Worm (Caenorhabditis elegans): ENCODE results near the gene F22B8.3.

The F22B8.3 gene

ce11 chrV:16055031-16055430 lies 35.8 kb upstream of the F22B8.3 start, which contains the start of gene F14H3.4:
Gene F14H3.4, minus strand, starts transcription at chrV:16055072.
- no peak for TF ChIP-seq nhr-19 (GFP tag; conservative IDR thresholded peaks at IDR 0.05)
- no peak for TF ChIP-seq ets-5 (GFP tag; IDR thresholded peaks at IDR 0.05)
- no peak for TF ChIP-seq skn-1 (tag; optimal IDR thresholded peaks at IDR 0.05)
- TF ChIP-seq elt-2 (tag; optimal IDR thresholded peaks at IDR 0.05), result no peak
- TF ChIP-seq pqm-1 (tag; optimal IDR thresholded peaks at IDR 0.05), result no peak
- no peak for TF ChIP-seq ceh-88 (GFP tag; IDR thresholded peaks at IDR 0.05)
- no peak for TF ChIP-seq pax-3 (tag; optimal IDR thresholded peaks at IDR 0.05)
- no peak for TF ChIP-seq xbp-1 (tag; optimal IDR thresholded peaks at IDR 0.05)
- no peak for TF ChIP-seq pag-3 (tag; optimal IDR thresholded peaks at IDR 0.05; ENCODE audit: borderline replicate concordance, insufficient read depth)
- TF ChIP-seq ztf-11 (tag; optimal IDR thresholded peaks at IDR 0.05), result no peak
- no peak for TF ChIP-seq lir-3 (tag; optimal IDR thresholded peaks at IDR 0.05; ENCODE audit: poor library complexity)
- TF ChIP-seq snpc-4 (tag; optimal IDR thresholded peaks at IDR 0.05), result no peak
- TF ChIP-seq nhr-20 (tag; optimal IDR thresholded peaks at IDR 0.05), result no peak
- TF ChIP-seq ztf-4 (tag; optimal IDR thresholded peaks at IDR 0.05), result no peak
- TF ChIP-seq nhr-11 (tag; optimal IDR thresholded peaks at IDR 0.05), result no peak
- no peak for TF ChIP-seq ceh-63 (GFP tag; optimal IDR thresholded peaks at IDR 0.05)

ce11 chrV:16057010-16057463 lies 33.7 kb upstream of the F22B8.3 start, which contains the start of gene F14H3.5:
Gene F14H3.5, minus strand, starts transcription at chrV:16057060.
- no peak for TF ChIP-seq sptf-1 (tag; optimal IDR thresholded peaks at IDR 0.05)
- no peak for TF ChIP-seq fkh-8 (tag; optimal IDR thresholded peaks at IDR 0.05)
- TF ChIP-seq unc-86 (tag; optimal IDR thresholded peaks at IDR 0.05), result no peak
- TF ChIP-seq ces-1 (GFP tag; optimal IDR thresholded peaks at IDR 0.05), result no peak
- TF ChIP-seq efl-1 (optimal IDR thresholded peaks at IDR 0.05), result no peak
- TF ChIP-seq efl-1 (GFP tag; optimal IDR thresholded peaks at IDR 0.05 in 1 of 2), result peak in 1 of 2 experiments; percentile 12
- TF ChIP-seq dsc-1 (tag; optimal IDR thresholded peaks at IDR 0.05), result no peak
- TF ChIP-seq nhr-85 (tag), result no peak

- TF ChIP-seq tbx-2 (tag; optimal IDR thresholded peaks at IDR 0.05), result no peak
- no peak for TF ChIP-seq pax-3 (tag; optimal IDR thresholded peaks at IDR 0.05)
- TF ChIP-seq lin-14 (GFP tag; optimal IDR thresholded peaks at IDR 0.05), result no peak
- no peak for TF ChIP-seq efl-1 (optimal IDR thresholded peaks at IDR 0.05)
- no peak for TF ChIP-seq efl-1 (GFP tag; optimal IDR thresholded peaks at IDR 0.05 in 1 of 2)
- TF ChIP-seq pqm-1 (tag; optimal IDR thresholded peaks at IDR 0.05), result no peak
- TF ChIP-seq xbp-1 (tag; optimal IDR thresholded peaks at IDR 0.05), result no peak
- no peak for TF ChIP-seq fkh-8 (tag; optimal IDR thresholded peaks at IDR 0.05)
- TF ChIP-seq jun-1 (tag; optimal IDR thresholded peaks at IDR 0.05), result no peak
- no peak for TF ChIP-seq fkh-10 (GFP tag; optimal IDR thresholded peaks at IDR 0.05)
- TF ChIP-seq rnt-1 (tag; optimal IDR thresholded peaks at IDR 0.05), result no peak
- no peak for TF ChIP-seq unc-30 (tag; optimal IDR thresholded peaks at IDR 0.05)
- TF ChIP-seq lin-13 (GFP tag; optimal IDR thresholded peaks at IDR 0.05), result no peak
- no peak for TF ChIP-seq pag-3 (tag; optimal IDR thresholded peaks at IDR 0.05; ENCODE audit: borderline replicate concordance, insufficient read depth)
- no peak for TF ChIP-seq vab-15 (tag; optimal IDR thresholded peaks at IDR 0.05)
- TF ChIP-seq unc-130 (tag; optimal IDR thresholded peaks at IDR 0.05), result no peak
Measured at ce11 chrV:16058872-16059271, 31.9 kb upstream of the F22B8.3 start, which contains the start of gene F14H3.6. Gene F14H3.6, minus strand, starts transcription at chrV:16058893.

DNA sequence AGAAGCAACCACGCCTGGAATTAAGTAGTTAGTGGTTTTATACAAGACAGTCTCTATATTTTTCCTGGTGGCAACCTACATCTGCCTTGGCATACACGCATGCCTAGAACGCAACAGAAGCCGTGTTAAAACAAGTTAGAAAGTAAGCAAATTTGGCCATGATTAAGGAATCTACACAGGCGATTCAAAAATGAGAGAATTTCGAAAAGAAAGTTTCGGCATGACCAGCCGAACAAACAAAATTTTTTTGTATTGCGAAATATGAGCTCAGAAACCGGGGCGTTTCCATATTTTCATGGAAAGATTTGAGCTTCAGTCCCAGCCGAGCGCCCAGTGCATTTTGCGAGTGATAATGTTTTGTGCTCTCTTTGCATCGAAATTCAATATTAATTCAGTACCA lies 30.6 kb upstream of the F22B8.3 start, which contains the start of gene F14H3.15:
TSS of gene F14H3.15 (minus strand) at position 101 of the 400 bp plus-strand sequence.
- TF ChIP-seq unc-30 (tag; optimal IDR thresholded peaks at IDR 0.05) (no peak), vab-15 (tag; optimal IDR thresholded peaks at IDR 0.05) (no peak), C34B4.2 (tag; optimal IDR thresholded peaks at IDR 0.05) (no peak), fos-1 (tag; optimal IDR thresholded peaks at IDR 0.05) (no peak), elt-3 (tag; optimal IDR thresholded peaks at IDR 0.05) (no peak), egl-27 (tag; optimal IDR thresholded peaks at IDR 0.05) (no peak), lin-14 (GFP tag; optimal IDR thresholded peaks at IDR 0.05) (no peak), ama-1 (optimal IDR thresholded peaks at IDR 0.05) (no peak), mef-2 (tag; optimal IDR thresholded peaks at IDR 0.05) (no peak), zag-1 (tag; optimal IDR thresholded peaks at IDR 0.05) (no peak), C04F5.9 (tag; optimal IDR thresholded peaks at IDR 0.05) (no peak), irx-1 (tag; optimal IDR thresholded peaks at IDR 0.05) (no peak), unc-86 (tag; optimal IDR thresholded peaks at IDR 0.05) (no peak), alr-1 (tag; optimal IDR thresholded peaks at IDR 0.05; ENCODE audit: borderline replicate concordance) (no peak)

Data from whole organism, L1 larva.